Fruit fly (Drosophila melanogaster): ENCODE results near the gene CG5516.
A peak's percentile ranks its signal among the peaks of the same experiment; 100 is the strongest.

DNA sequence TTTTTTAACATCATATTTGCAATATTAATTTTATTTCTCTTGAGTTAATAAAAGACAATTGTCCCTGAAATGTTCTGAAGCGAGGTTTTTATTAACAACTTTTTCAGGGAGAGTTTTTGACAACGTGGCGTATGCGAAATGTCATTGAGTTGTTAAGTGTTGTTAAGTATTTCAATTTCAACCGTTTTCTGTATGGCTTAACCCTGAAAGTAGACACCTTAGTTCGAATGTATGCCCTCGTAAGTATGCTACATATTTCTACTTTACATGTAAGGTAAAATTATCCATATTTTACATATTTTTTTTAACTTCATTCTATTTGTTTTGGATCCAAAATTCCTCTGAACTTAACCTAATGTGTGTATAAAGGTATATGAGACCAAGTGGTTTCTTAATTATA is 40.3 kb downstream of the CG5516 start:
- TF ChIP-seq CG8478 (optimal IDR thresholded peaks at IDR 0.05) (no peak), CTCF (optimal IDR thresholded peaks at IDR 0.05) (peak; percentile 15 to 53)

Data from S2 (cell line).